Worm (Caenorhabditis elegans) whole organism, mixed stage, embryonic: ENCODE data around the gene pgm-2.

Source experiments
- M03D4.4 ChIP-seq: sonication (generic microtip); optimal IDR thresholded peaks from 2 replicates; lab custom pipeline; 2017; ENCODE audit warnings: mild to moderate bottlenecking, missing genetic modification characterization, missing compliant biosample characterization
- bed-3 ChIP-seq: fragments of 200-800 bp; sonication (Bioruptor generic); optimal IDR thresholded peaks from 3 replicates; lab custom pipeline; 2018; ENCODE audit warnings: mild to moderate bottlenecking, missing genetic modification characterization, moderate library complexity, missing compliant biosample characterization
- blmp-1 ChIP-seq: fragments of 150-350 bp; optimal IDR thresholded peaks from 2 replicates; lab custom pipeline; 2014; ENCODE audit warnings: missing biosample characterization, missing genetic modification characterization
- ceh-39 ChIP-seq: fragments of 150-350 bp; optimal IDR thresholded peaks from 2 replicates; lab custom pipeline; 2014; ENCODE audit warnings: missing biosample characterization, missing genetic modification characterization
- ceh-43 ChIP-seq: fragments of 200-800 bp; sonication (Bioruptor generic); optimal IDR thresholded peaks from 2 replicates; lab custom pipeline; 2018; ENCODE audit warnings: mild to moderate bottlenecking, missing genetic modification characterization, moderate library complexity, missing compliant biosample characterization
- ceh-83 ChIP-seq: fragments of 200-800 bp; sonication (Bioruptor generic); optimal IDR thresholded peaks from 2 replicates; lab custom pipeline; 2018; ENCODE audit warnings: mild to moderate bottlenecking, missing genetic modification characterization, missing compliant biosample characterization
- cnd-1 ChIP-seq: fragments of 200-800 bp; sonication (Bioruptor generic); optimal IDR thresholded peaks from 2 replicates; lab custom pipeline; 2018; ENCODE audit warnings: mild to moderate bottlenecking, missing genetic modification characterization, missing compliant biosample characterization
- elt-1 ChIP-seq: sonication (generic microtip); optimal IDR thresholded peaks from 2 replicates; lab custom pipeline; 2017; ENCODE audit warnings: missing genetic modification characterization, mild to moderate bottlenecking, missing compliant biosample characterization, antibody characterized with exemption, moderate library complexity, borderline replicate concordance; ENCODE audit not compliant: insufficient read depth
- flh-1 ChIP-seq: fragments of 200-800 bp; sonication (Bioruptor generic); optimal IDR thresholded peaks from 2 replicates; lab custom pipeline; 2018; ENCODE audit warnings: mild to moderate bottlenecking, missing genetic modification characterization, moderate library complexity, missing compliant biosample characterization
- ham-2 ChIP-seq: fragments of 200-800 bp; sonication (Bioruptor generic); optimal IDR thresholded peaks from 2 replicates; lab custom pipeline; 2018; ENCODE audit warnings: mild to moderate bottlenecking, missing genetic modification characterization, missing compliant biosample characterization
- hlh-1 ChIP-seq: fragments of 150-350 bp; optimal IDR thresholded peaks from 2 replicates; lab custom pipeline; 2014; ENCODE audit warnings: missing biosample characterization, missing genetic modification reagents, missing genetic modification characterization
- lin-32 ChIP-seq: fragments of 200-800 bp; sonication (Bioruptor generic); optimal IDR thresholded peaks from 2 replicates; lab custom pipeline; 2018; ENCODE audit warnings: mild to moderate bottlenecking, missing genetic modification characterization, missing compliant biosample characterization
- mab-5 ChIP-seq: fragments of 150-350 bp; optimal IDR thresholded peaks from 2 replicates; lab custom pipeline; 2014; ENCODE audit warnings: missing biosample characterization, missing genetic modification characterization
- mep-1 ChIP-seq: fragments of 150-350 bp; optimal IDR thresholded peaks from 2 replicates; lab custom pipeline; 2017; ENCODE audit warnings: missing biosample characterization, missing genetic modification reagents, missing genetic modification characterization, inconsistent platforms
- mls-2 ChIP-seq: sonication (generic microtip); optimal IDR thresholded peaks from 2 replicates; lab custom pipeline; 2016; ENCODE audit warnings: mild to moderate bottlenecking, missing genetic modification characterization, moderate library complexity, missing compliant biosample characterization
- nhr-12 ChIP-seq: fragments of 150-350 bp; optimal IDR thresholded peaks from 2 replicates; lab custom pipeline; 2014; ENCODE audit warnings: missing biosample characterization, missing genetic modification characterization
- nhr-2 ChIP-seq: fragments of 150-350 bp; optimal IDR thresholded peaks from 2 replicates; lab custom pipeline; 2014; ENCODE audit warnings: missing biosample characterization, missing genetic modification characterization
- nhr-237 ChIP-seq: fragments of 150-350 bp; optimal IDR thresholded peaks from 2 replicates; lab custom pipeline; 2014; ENCODE audit warnings: missing biosample characterization, missing genetic modification characterization
- nhr-28 ChIP-seq: fragments of 150-350 bp; optimal IDR thresholded peaks from 2 replicates; lab custom pipeline; 2014; ENCODE audit warnings: missing biosample characterization, missing genetic modification characterization
- nhr-76 ChIP-seq: sonication (generic microtip); optimal IDR thresholded peaks from 2 replicates; lab custom pipeline; 2017; ENCODE audit warnings: missing biosample characterization, missing genetic modification characterization
- pha-4 ChIP-seq: fragments of 150-350 bp; optimal IDR thresholded peaks from 2 replicates; lab custom pipeline; 2018; ENCODE audit warnings: missing biosample characterization, missing genetic modification reagents, missing genetic modification characterization
- sem-2 ChIP-seq: fragments of 200-800 bp; sonication (Bioruptor generic); optimal IDR thresholded peaks from 2 replicates; lab custom pipeline; 2018; ENCODE audit warnings: mild to moderate bottlenecking, missing genetic modification characterization, missing compliant biosample characterization
- snpc-4 ChIP-seq: fragments of 150-350 bp; optimal IDR thresholded peaks from 2 replicates; lab custom pipeline; 2014; ENCODE audit warnings: missing biosample characterization, missing genetic modification characterization
- sptf-1 ChIP-seq: sonication (generic microtip); optimal IDR thresholded peaks from 2 replicates; lab custom pipeline; 2017; ENCODE audit warnings: mild to moderate bottlenecking, missing genetic modification characterization, moderate library complexity, missing compliant biosample characterization
- tbx-8 ChIP-seq: fragments of 200-800 bp; sonication (Bioruptor generic); optimal IDR thresholded peaks from 2 replicates; lab custom pipeline; 2018; ENCODE audit warnings: mild to moderate bottlenecking, missing genetic modification characterization, moderate library complexity, missing compliant biosample characterization
- unc-120 ChIP-seq: sonication (generic microtip); optimal IDR thresholded peaks from 2 replicates; lab custom pipeline; 2017; ENCODE audit warnings: missing genetic modification characterization, missing compliant biosample characterization; ENCODE audit not compliant: poor library complexity, severe bottlenecking
- unc-39 ChIP-seq: fragments of 150-350 bp; optimal IDR thresholded peaks from 2 replicates; lab custom pipeline; 2014; ENCODE audit warnings: missing biosample characterization, missing genetic modification characterization
- zip-8 ChIP-seq: fragments of 150-350 bp; optimal IDR thresholded peaks from 2 replicates; lab custom pipeline; 2014; ENCODE audit warnings: missing biosample characterization, missing genetic modification characterization

Gene pgm-2

ce11 chrIII:13315071-13315470 is 15.9 kb downstream of the pgm-2 start, which contains the start of gene dph-7:
dph-7 (plus strand) TSS chrIII:13315123.
- no peak for TF ChIP-seq nhr-76 (tag; lab: Kevin White, UChicago)
- TF ChIP-seq blmp-1 = no peak
- no peak for TF ChIP-seq unc-120
- no peak for TF ChIP-seq cnd-1 (tag; lab: Kevin White, UChicago)
- TF ChIP-seq sem-2 (GFP tag; lab: Kevin White, UChicago) = no peak
- no peak for TF ChIP-seq ceh-43 (GFP tag; lab: Kevin White, UChicago)
- no peak for TF ChIP-seq elt-1 (tag; lab: Kevin White, UChicago)
- TF ChIP-seq nhr-12 (tag; lab: Kevin White, UChicago) = no peak
- TF ChIP-seq nhr-237 (tag; lab: Kevin White, UChicago) = no peak

DNA sequence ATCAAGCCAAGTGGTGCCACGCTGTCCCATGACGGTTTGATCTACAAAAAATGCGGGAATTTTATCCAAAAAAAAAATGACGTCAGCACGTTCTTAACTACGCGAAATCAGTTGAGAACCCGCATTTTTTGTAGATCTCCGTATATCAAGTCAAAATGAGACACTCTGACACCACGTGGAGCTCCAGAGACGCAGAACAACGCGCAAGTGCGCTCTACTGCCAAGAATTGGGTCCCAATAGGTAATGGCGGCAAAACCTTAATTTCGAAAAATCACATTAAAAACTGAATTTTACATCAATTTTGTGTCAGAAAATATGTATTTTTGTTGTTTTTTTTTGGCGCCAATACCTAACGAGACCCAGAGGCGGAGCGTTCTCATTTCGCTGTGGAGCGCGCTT is 17.8 kb downstream of the pgm-2 start:
- TF ChIP-seq ceh-39 (tag; lab: Kevin White, UChicago) (no peak), sptf-1 (tag; lab: Kevin White, UChicago) (no peak), nhr-12 (tag; lab: Kevin White, UChicago) (no peak), elt-1 (tag; lab: Kevin White, UChicago) (no peak), nhr-2 (tag; lab: Kevin White, UChicago) (no peak), zip-8 (tag; lab: Kevin White, UChicago) (no peak), lin-32 (GFP tag; lab: Kevin White, UChicago) (no peak), unc-120 (no peak), mep-1 (tag; lab: Kevin White, UChicago) (peak; percentile 9)

ce11 chrIII:13317383-13317911 is 18.3 kb downstream of the pgm-2 start:
- no peak for TF ChIP-seq nhr-237 (tag; lab: Kevin White, UChicago)
- no peak for TF ChIP-seq M03D4.4
- no peak for TF ChIP-seq pha-4 (tag; lab: Kevin White, UChicago)
- no peak for TF ChIP-seq sem-2 (GFP tag; lab: Kevin White, UChicago)
- no peak for TF ChIP-seq mep-1 (tag; lab: Kevin White, UChicago)
- TF ChIP-seq unc-120 = no peak
- no peak for TF ChIP-seq hlh-1 (tag; lab: Kevin White, UChicago)
- no peak for TF ChIP-seq mls-2 (tag; lab: Kevin White, UChicago)
- no peak for TF ChIP-seq zip-8 (tag; lab: Kevin White, UChicago)
- no peak for TF ChIP-seq ceh-83 (GFP tag; lab: Kevin White, UChicago)
- TF ChIP-seq nhr-2 (tag; lab: Kevin White, UChicago) = no peak
- no peak for TF ChIP-seq elt-1 (tag; lab: Kevin White, UChicago)
- no peak for TF ChIP-seq bed-3 (GFP tag; lab: Kevin White, UChicago)
- no peak for TF ChIP-seq mab-5 (tag; lab: Kevin White, UChicago)
- no peak for TF ChIP-seq unc-39 (tag; lab: Kevin White, UChicago)
- no peak for TF ChIP-seq nhr-12 (tag; lab: Kevin White, UChicago)
- TF ChIP-seq nhr-76 (tag; lab: Kevin White, UChicago) = no peak

DNA sequence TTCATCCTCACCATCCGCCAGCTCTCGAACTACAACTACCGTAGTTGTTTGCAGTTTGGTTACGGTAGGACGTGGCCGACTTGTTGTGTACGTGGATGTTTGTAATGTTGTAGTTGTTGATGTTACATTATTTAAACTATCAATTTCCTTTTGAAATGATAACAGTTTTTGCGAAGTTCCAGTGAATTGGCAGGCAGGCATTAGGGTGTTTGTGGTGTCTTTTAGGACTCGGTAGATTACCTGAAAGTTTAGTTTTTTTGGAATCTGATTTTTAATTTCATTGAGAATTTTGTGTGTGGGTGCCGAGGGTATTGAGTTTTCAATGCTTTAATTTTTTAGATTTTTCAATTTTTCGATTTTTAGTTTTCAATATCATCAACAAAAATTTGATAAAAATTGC is 23.4 kb downstream of the pgm-2 start, which contains the start of gene F53A2.11:
F53A2.11 (minus strand) TSS at position 101 of the 400 bp plus-strand sequence.
- TF ChIP-seq blmp-1 (no peak), tbx-8 (GFP tag; lab: Kevin White, UChicago) (no peak), ceh-39 (tag; lab: Kevin White, UChicago) (no peak), snpc-4 (tag; lab: Kevin White, UChicago) (no peak), ham-2 (GFP tag; lab: Kevin White, UChicago) (no peak), ceh-83 (GFP tag; lab: Kevin White, UChicago) (no peak), nhr-28 (tag; lab: Kevin White, UChicago) (no peak), ceh-43 (GFP tag; lab: Kevin White, UChicago) (no peak), sptf-1 (tag; lab: Kevin White, UChicago) (no peak), mls-2 (tag; lab: Kevin White, UChicago) (no peak), nhr-76 (tag; lab: Kevin White, UChicago) (no peak), mep-1 (tag; lab: Kevin White, UChicago) (no peak), nhr-12 (tag; lab: Kevin White, UChicago) (no peak), sem-2 (GFP tag; lab: Kevin White, UChicago) (no peak), cnd-1 (tag; lab: Kevin White, UChicago) (no peak), M03D4.4 (no peak), lin-32 (GFP tag; lab: Kevin White, UChicago) (no peak), hlh-1 (tag; lab: Kevin White, UChicago) (no peak), flh-1 (GFP tag; lab: Kevin White, UChicago) (no peak)
